Worm (Caenorhabditis elegans) whole organism, mixed stage, embryonic: ENCODE data around the gene mop-25.2.

Experiments
- nhr-2 ChIP-seq: fragments of 150-350 bp; optimal IDR thresholded peaks from 2 replicates; lab custom pipeline; 2014; ENCODE audit warnings: missing biosample characterization, missing genetic modification characterization
- sptf-1 ChIP-seq: sonication (generic microtip); optimal IDR thresholded peaks from 2 replicates; lab custom pipeline; 2017; ENCODE audit warnings: mild to moderate bottlenecking, missing genetic modification characterization, moderate library complexity, missing compliant biosample characterization

DNA sequence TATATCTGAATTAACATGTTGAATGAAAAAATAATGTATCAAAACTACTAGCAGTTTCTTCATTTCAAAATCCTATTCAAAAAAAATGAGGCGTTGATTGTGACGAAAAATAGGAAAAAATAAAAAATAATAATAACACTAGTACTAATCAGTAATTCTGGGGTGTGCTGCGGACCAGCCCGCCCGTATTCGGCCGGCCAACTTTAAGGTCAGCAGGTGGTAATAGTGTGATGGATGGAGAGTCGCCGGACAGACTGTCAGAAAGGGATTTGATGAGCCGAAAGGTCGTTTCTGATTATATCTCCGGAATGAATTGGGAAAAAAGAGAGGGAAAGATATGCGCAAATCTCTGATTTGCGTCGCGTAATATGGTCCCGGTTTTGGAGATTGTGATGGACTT, 21.0 kb upstream of the mop-25.2 start, which contains the start of gene cutl-2:
- TF ChIP-seq nhr-2 (tag; lab: Kevin White, UChicago) = peak; percentile 91
- no peak for TF ChIP-seq sptf-1 (tag; lab: Kevin White, UChicago)
